Worm (Caenorhabditis elegans): ENCODE results near the gene rev-1.

The rev-1 gene

ce11 chrII:7920178-7920577 lies 19.8 kb downstream of the rev-1 start:
- TF ChIP-seq C34F6.9 (tag; optimal IDR thresholded peaks at IDR 0.05) = peak; percentile 24
- no peak for TF ChIP-seq sma-9 (GFP tag; optimal IDR thresholded peaks at IDR 0.05)
- TF ChIP-seq sma-9 (tag; optimal IDR thresholded peaks at IDR 0.05) = no peak
- TF ChIP-seq lin-11 (tag; optimal IDR thresholded peaks at IDR 0.05) = no peak
- no peak for TF ChIP-seq lin-39 (tag; optimal IDR thresholded peaks at IDR 0.05)
- no peak for TF ChIP-seq blmp-1 (tag; optimal IDR thresholded peaks at IDR 0.05; ENCODE audit: insufficient read depth)
- no peak for TF ChIP-seq unc-62 (GFP tag; optimal IDR thresholded peaks at IDR 0.05)
- peak; percentile 25 for TF ChIP-seq unc-55 (GFP tag; optimal IDR thresholded peaks at IDR 0.05)

DNA sequence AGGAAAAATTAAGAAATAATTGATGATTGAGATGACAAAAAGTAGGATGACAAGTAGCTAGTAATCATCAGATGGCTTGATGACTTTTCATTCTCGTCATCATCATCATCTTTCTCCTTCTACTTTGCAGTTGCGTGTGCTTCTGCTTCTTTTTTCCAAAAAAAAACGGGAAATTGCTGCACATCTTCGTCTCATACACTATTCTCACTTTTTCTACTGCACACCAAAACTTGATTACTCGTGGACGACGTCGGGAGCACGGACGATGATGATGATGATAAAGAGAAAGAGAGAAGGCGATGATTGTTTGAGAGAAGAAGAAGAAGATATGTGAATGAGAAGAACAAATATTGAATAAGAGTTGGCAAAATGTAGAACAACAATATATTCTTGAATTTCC lies 20.7 kb downstream of the rev-1 start:
- TF ChIP-seq nhr-12 (tag; optimal IDR thresholded peaks at IDR 0.05) = no peak
- peak; percentile 4 for TF ChIP-seq sma-9 (GFP tag; optimal IDR thresholded peaks at IDR 0.05)
- TF ChIP-seq sma-9 (tag; optimal IDR thresholded peaks at IDR 0.05) = no peak
- peak; percentile 1 for TF ChIP-seq crh-2 (tag; optimal IDR thresholded peaks at IDR 0.05)
- peak; percentile 21 for TF ChIP-seq nhr-129 (tag; optimal IDR thresholded peaks at IDR 0.05)

- TF ChIP-seq blmp-1 (tag; optimal IDR thresholded peaks at IDR 0.05; ENCODE audit: insufficient read depth) = no peak
- TF ChIP-seq alr-1 (tag; optimal IDR thresholded peaks at IDR 0.05) = no peak
- TF ChIP-seq lsy-2 (tag; optimal IDR thresholded peaks at IDR 0.05) = no peak
- TF ChIP-seq nhr-10 (tag; optimal IDR thresholded peaks at IDR 0.05) = no peak
- TF ChIP-seq skn-1 (tag; optimal IDR thresholded peaks at IDR 0.05) = no peak
- no peak for TF ChIP-seq ama-1 (optimal IDR thresholded peaks at IDR 0.05)
- TF ChIP-seq ztf-4 (tag; optimal IDR thresholded peaks at IDR 0.05) = no peak
- TF ChIP-seq nhr-237 (tag; optimal IDR thresholded peaks at IDR 0.05) = no peak
Observed at ce11 chrII:7928600-7928999, 28.2 kb downstream of the rev-1 start, which contains the start of gene spv-1. Gene spv-1, minus strand, starts transcription at chrII:7928700.

ce11 chrII:7930671-7931070 lies 30.2 kb downstream of the rev-1 start:
- TF ChIP-seq sma-9 (GFP tag; optimal IDR thresholded peaks at IDR 0.05) (no peak), sma-9 (tag; optimal IDR thresholded peaks at IDR 0.05) (no peak), ceh-16 (tag; optimal IDR thresholded peaks at IDR 0.05) (peak; percentile 69)

- no peak for TF ChIP-seq nhr-21 (tag; optimal IDR thresholded peaks at IDR 0.05)
Observed at ce11 chrII:7935622-7936021, 35.2 kb downstream of the rev-1 start.

- TF ChIP-seq mbf-1 (tag; optimal IDR thresholded peaks at IDR 0.05) (no peak), nhr-21 (tag; optimal IDR thresholded peaks at IDR 0.05) (no peak), nhr-11 (tag; optimal IDR thresholded peaks at IDR 0.05) (no peak), nhr-6 (tag; optimal IDR thresholded peaks at IDR 0.05) (no peak), nhr-237 (tag; optimal IDR thresholded peaks at IDR 0.05) (no peak), Y55F3AM.14 (GFP tag; optimal IDR thresholded peaks at IDR 0.05) (no peak), snpc-4 (tag; optimal IDR thresholded peaks at IDR 0.05) (no peak), elt-1 (tag; optimal IDR thresholded peaks at IDR 0.05) (no peak), nhr-25 (tag; optimal IDR thresholded peaks at IDR 0.05) (no peak), unc-39 (tag; optimal IDR thresholded peaks at IDR 0.05) (no peak), ama-1 (optimal IDR thresholded peaks at IDR 0.05) (no peak)
Observed at ce11 chrII:7938078-7938477, 37.7 kb downstream of the rev-1 start, which contains the start of gene ZK669.2. Gene ZK669.2, minus strand, starts transcription at chrII:7938178.

DNA sequence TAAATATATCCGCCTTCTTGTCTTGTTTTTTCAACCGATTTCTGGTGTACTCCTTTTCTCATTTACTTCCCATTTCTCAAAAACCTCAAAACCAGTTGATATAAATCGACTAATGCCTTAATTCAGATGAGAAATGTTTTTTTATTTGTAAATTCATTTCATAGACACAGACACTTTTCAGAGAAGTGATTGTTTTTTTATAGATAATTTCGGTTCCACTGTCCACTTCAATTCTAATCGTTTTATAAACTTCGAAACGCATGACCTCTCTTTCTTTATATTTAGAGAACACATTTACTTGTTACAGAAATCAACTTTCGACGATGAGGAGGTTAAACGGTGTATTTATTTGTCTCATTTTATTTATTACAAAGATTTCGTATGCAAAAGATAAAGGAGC lies 40.4 kb downstream of the rev-1 start, which contains the start of gene ZK669.3:
Gene ZK669.3, plus strand, starts transcription at position 301 of the 400 bp plus-strand sequence.
- TF ChIP-seq mbf-1 (tag; optimal IDR thresholded peaks at IDR 0.05) = no peak
- TF ChIP-seq ceh-16 (tag; optimal IDR thresholded peaks at IDR 0.05) = no peak
- no peak for TF ChIP-seq nhr-23 (tag; optimal IDR thresholded peaks at IDR 0.05)
- no peak for TF ChIP-seq peb-1 (tag; optimal IDR thresholded peaks at IDR 0.05)
- no peak for TF ChIP-seq dmd-4 (tag; optimal IDR thresholded peaks at IDR 0.05)
- TF ChIP-seq nhr-77 (tag; optimal IDR thresholded peaks at IDR 0.05) = no peak
- TF ChIP-seq nhr-129 (tag; optimal IDR thresholded peaks at IDR 0.05) = no peak
- no peak for TF ChIP-seq ZK546.5 (tag; optimal IDR thresholded peaks at IDR 0.05)
- TF ChIP-seq ztf-1 (GFP tag; conservative IDR thresholded peaks at IDR 0.05) = no peak
- no peak for TF ChIP-seq nhr-10 (tag; optimal IDR thresholded peaks at IDR 0.05)
- TF ChIP-seq lsy-2 (tag; optimal IDR thresholded peaks at IDR 0.05) = no peak
- TF ChIP-seq snpc-4 (tag; optimal IDR thresholded peaks at IDR 0.05) = no peak
- no peak for TF ChIP-seq nhr-237 (tag; optimal IDR thresholded peaks at IDR 0.05)
- no peak for TF ChIP-seq ama-1 (optimal IDR thresholded peaks at IDR 0.05)
- no peak for TF ChIP-seq lin-13 (GFP tag; optimal IDR thresholded peaks at IDR 0.05)
- TF ChIP-seq Y55F3AM.14 (GFP tag; optimal IDR thresholded peaks at IDR 0.05) = no peak
- no peak for TF ChIP-seq lin-11 (tag; optimal IDR thresholded peaks at IDR 0.05)
- TF ChIP-seq ceh-82 (tag; optimal IDR thresholded peaks at IDR 0.05) = no peak

All from whole organism, L2 larva.